Worm (Caenorhabditis elegans) whole organism, L4/young adult: Measurements from ENCODE around the gene K01B6.3.

Source experiments
- W03F9.2 ChIP-seq: fragments of 150-350 bp; optimal IDR thresholded peaks from 2 replicates; lab custom pipeline; 2014; ENCODE audit warnings: missing biosample characterization, missing genetic modification characterization
- dao-5 ChIP-seq: sonication (generic microtip); optimal IDR thresholded peaks from 2 replicates; lab custom pipeline; 2016; ENCODE audit warnings: missing genotype, missing genetic modification characterization, moderate library complexity, missing compliant biosample characterization
- him-1 ChIP-seq: sonication (generic microtip); optimal IDR thresholded peaks from 2 replicates; lab custom pipeline; 2016; ENCODE audit warnings: missing genotype, missing genetic modification reagents, missing genetic modification characterization, missing compliant biosample characterization

The K01B6.3 gene

DNA sequence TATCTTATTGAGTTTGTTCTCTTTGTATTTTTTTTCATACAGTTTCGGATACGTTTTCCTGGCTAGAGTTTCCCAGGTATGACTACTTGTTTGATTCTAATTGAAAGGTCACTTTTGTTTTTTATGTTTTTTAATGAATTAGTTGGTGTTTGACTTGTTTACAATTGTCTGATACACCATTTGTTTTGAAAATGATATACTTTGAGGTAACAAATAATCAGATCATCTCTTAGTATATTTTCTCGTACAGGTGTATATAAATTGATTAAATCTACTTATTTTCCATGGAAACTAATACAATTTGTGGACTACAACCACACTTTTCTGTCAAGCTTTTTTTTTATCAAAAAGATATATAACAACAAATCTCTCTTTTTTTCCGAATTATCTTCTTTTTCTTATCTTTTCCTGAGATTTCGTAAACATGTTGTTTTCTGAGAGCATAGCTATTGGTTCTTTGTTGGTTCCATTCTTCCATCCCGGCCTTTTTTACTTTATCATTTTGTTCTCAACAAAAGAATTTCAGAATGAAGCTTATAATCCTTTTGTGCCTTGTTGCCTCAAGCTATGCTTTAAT is 29.9 kb downstream of the K01B6.3 start, which contains the start of gene ttr-5:
Gene ttr-5, plus strand, starts transcription at position 527 of the 577 bp plus-strand sequence.
- TF ChIP-seq W03F9.2 (tag; lab: Kevin White, UChicago) (no peak), dao-5 (no peak), him-1 (tag; lab: Kevin White, UChicago) (no peak)

ce11 chrIII:9331084-9331564 is 31.1 kb downstream of the K01B6.3 start, which contains the start of gene ufc-1:
ufc-1 (plus strand) TSS chrIII:9331514.
- peak; percentile 22 for TF ChIP-seq W03F9.2 (tag; lab: Kevin White, UChicago)
- no peak for TF ChIP-seq him-1 (tag; lab: Kevin White, UChicago)

DNA sequence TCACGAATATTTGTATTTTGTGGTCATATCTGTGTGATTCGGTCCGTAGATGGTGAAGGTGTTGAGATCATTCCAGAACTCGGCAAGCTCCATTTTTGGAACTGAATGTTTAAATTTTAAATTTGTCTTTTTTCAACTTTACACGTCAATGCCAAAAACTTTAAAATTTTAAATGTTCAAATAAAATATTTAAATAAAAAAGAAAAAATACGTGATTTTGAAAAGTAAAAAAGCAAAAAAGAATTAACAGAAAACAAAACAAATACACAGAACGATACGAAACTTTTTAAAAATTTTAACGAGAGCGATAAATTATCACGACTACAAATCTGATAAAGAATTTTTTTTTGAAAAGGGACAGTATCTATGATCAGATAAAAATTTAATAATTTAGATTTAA is 34.2 kb downstream of the K01B6.3 start, which contains the start of gene elo-4:
Gene elo-4, minus strand, starts transcription at position 101 of the 400 bp plus-strand sequence.
- TF ChIP-seq him-1 (tag; lab: Kevin White, UChicago), result no peak
- TF ChIP-seq W03F9.2 (tag; lab: Kevin White, UChicago), result no peak
- TF ChIP-seq dao-5, result no peak

DNA sequence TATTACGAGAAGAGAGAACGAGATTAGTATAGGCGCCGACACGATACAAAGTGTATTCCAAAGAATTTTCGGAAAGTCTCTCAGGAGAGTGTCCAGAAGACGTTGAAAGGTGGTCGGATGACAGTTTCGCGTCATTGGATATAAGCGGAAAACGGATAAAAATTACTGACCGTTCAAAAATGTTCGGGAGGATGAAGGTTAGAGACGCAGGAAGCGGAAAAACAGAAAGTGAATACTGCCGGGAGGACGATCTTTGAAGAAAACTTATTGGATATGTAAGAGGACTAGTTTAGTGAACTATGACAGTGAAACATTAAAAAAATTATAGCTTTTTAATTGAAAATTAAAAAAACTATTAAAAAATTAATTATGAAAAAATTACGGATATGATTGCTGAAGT is 35.1 kb downstream of the K01B6.3 start:
- no peak for TF ChIP-seq dao-5
- TF ChIP-seq him-1 (tag; lab: Kevin White, UChicago), result no peak

- TF ChIP-seq him-1 (tag; lab: Kevin White, UChicago) (no peak), W03F9.2 (tag; lab: Kevin White, UChicago) (no peak), dao-5 (no peak)
These were observed 36.8 kb downstream of the K01B6.3 start for ce11 chrIII:9336807-9337206.

ce11 chrIII:9337968-9338367 is 37.9 kb downstream of the K01B6.3 start:
- no peak for TF ChIP-seq W03F9.2 (tag; lab: Kevin White, UChicago)
- TF ChIP-seq dao-5, result no peak

- TF ChIP-seq dao-5 (no peak), W03F9.2 (tag; lab: Kevin White, UChicago) (no peak)
These were observed 40.0 kb downstream of the K01B6.3 start for ce11 chrIII:9340025-9340424.

ce11 chrIII:9344347-9344746 is 44.3 kb downstream of the K01B6.3 start, which contains the start of gene emb-9:
emb-9 (minus strand) TSS chrIII:9344447.
- no peak for TF ChIP-seq dao-5
- TF ChIP-seq him-1 (tag; lab: Kevin White, UChicago), result no peak

DNA sequence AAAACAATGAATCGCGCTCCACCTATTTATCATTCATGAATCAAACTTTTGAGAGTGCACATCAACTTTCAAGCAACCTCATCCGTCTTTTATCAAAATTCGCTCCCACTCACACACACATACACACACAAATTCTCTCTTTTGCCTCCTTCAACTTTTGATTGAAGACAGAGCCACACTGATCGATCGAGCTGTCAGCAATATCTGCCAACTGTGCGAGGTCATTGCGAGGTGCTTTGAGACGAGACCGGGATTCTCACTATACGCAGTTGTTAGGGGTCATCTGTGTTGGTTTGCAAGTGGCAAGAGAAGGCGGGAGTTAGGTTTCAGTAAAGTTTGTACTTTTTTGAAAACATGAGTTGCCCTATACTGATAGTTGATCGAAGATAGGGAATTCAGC is 46.1 kb downstream of the K01B6.3 start:
- TF ChIP-seq W03F9.2 (tag; lab: Kevin White, UChicago) (no peak), dao-5 (no peak), him-1 (tag; lab: Kevin White, UChicago) (no peak)

- no peak for TF ChIP-seq dao-5
- TF ChIP-seq W03F9.2 (tag; lab: Kevin White, UChicago), result no peak
- no peak for TF ChIP-seq him-1 (tag; lab: Kevin White, UChicago)
These were observed 46.7 kb downstream of the K01B6.3 start for ce11 chrIII:9346722-9347121.
